Fruit fly (Drosophila melanogaster): ENCODE results near the gene Mob3.

The Mob3 gene

dm6 chr2L:10237725-10238446 lies 27.2 kb upstream of the Mob3 start, which contains the start of gene mthl15:
TSS of gene mthl15 (minus strand) at chr2L:10238317.
- TF ChIP-seq fkh (GFP tag; optimal IDR thresholded peaks at IDR 0.05) (peak; percentile 90), fd85E (GFP tag; optimal IDR thresholded peaks at IDR 0.05) (no peak), CG7368 (GFP tag; optimal IDR thresholded peaks at IDR 0.05) (no peak), vri (GFP tag; optimal IDR thresholded peaks at IDR 0.05) (peak; percentile 34)

- TF ChIP-seq CG32006 (GFP tag; optimal IDR thresholded peaks at IDR 0.05) (no peak), CG3032 (tag; optimal IDR thresholded peaks at IDR 0.05) (peak; percentile 14), Eip93F (GFP tag; optimal IDR thresholded peaks at IDR 0.05) (peak; percentile 7)
Measured at dm6 chr2L:10238726-10239652, 26.1 kb upstream of the Mob3 start, which contains the start of gene me31B. TSS of gene me31B (plus strand) at chr2L:10239341.

- TF ChIP-seq eg (GFP tag; IDR thresholded peaks at IDR 0.05) (no peak), CG11902 (GFP tag; optimal IDR thresholded peaks at IDR 0.05) (no peak), Eip75B (GFP tag; optimal IDR thresholded peaks at IDR 0.05) (no peak), dac (GFP tag; optimal IDR thresholded peaks at IDR 0.05) (no peak)
Measured at dm6 chr2L:10246785-10247190, 18.3 kb upstream of the Mob3 start, which contains the start of gene chico. TSS of gene chico (minus strand) at chr2L:10247078.

dm6 chr2L:10249655-10250202 lies 15.4 kb upstream of the Mob3 start:
- TF ChIP-seq fd59A (GFP tag; optimal IDR thresholded peaks at IDR 0.05) = no peak
- TF ChIP-seq Eip75B (GFP tag; optimal IDR thresholded peaks at IDR 0.05) = no peak
- TF ChIP-seq fkh (GFP tag; optimal IDR thresholded peaks at IDR 0.05) = peak; percentile 94

- TF ChIP-seq dsx (GFP tag; optimal IDR thresholded peaks at IDR 0.05; ENCODE audit: poor library complexity, severe bottlenecking) (peak; percentile 97), achi (GFP tag; optimal IDR thresholded peaks at IDR 0.05) (no peak), lz (GFP tag; optimal IDR thresholded peaks at IDR 0.05) (peak; percentile 10), esn (GFP tag; optimal IDR thresholded peaks at IDR 0.05) (peak; percentile 6), CG6276 (GFP tag; optimal IDR thresholded peaks at IDR 0.05) (no peak), Eip78C (GFP tag) (peak; percentile 79), CG15336 (GFP tag; IDR thresholded peaks at IDR 0.05) (no peak; the same call in 1 of the 2 replicates), fkh (GFP tag; optimal IDR thresholded peaks at IDR 0.05) (peak; percentile 36)
Measured at dm6 chr2L:10250441-10250847, 14.7 kb upstream of the Mob3 start, which contains the start of the genes bsk and CG31717. TSS of gene bsk (minus strand) at chr2L:10250501. TSS of gene CG31717 (plus strand) at chr2L:10250737.

dm6 chr2L:10251592-10251991 lies 13.5 kb upstream of the Mob3 start, which contains the start of gene Ror:
TSS of gene Ror (plus strand) at chr2L:10251843.
- no peak for TF ChIP-seq CG6792 (GFP tag; optimal IDR thresholded peaks at IDR 0.05)
- no peak for TF ChIP-seq fd85E (GFP tag; optimal IDR thresholded peaks at IDR 0.05)
- TF ChIP-seq CG3919 (GFP tag; optimal IDR thresholded peaks at IDR 0.05) = no peak
- TF ChIP-seq CG10669 (GFP tag; optimal IDR thresholded peaks at IDR 0.05) = no peak
- TF ChIP-seq achi (GFP tag; optimal IDR thresholded peaks at IDR 0.05) = no peak
- TF ChIP-seq CG8119 (GFP tag; IDR thresholded peaks at IDR 0.05) = no peak
- no peak for TF ChIP-seq Eip75B (GFP tag; optimal IDR thresholded peaks at IDR 0.05)
- no peak for TF ChIP-seq Eip93F (GFP tag; optimal IDR thresholded peaks at IDR 0.05)
- TF ChIP-seq Ets21C (GFP tag; optimal IDR thresholded peaks at IDR 0.05) = no peak
- TF ChIP-seq esn (GFP tag; optimal IDR thresholded peaks at IDR 0.05) = no peak
- TF ChIP-seq vri (GFP tag; optimal IDR thresholded peaks at IDR 0.05) = no peak
- no peak for TF ChIP-seq OdsH (GFP tag; optimal IDR thresholded peaks at IDR 0.05)
- TF ChIP-seq CG32006 (GFP tag; optimal IDR thresholded peaks at IDR 0.05) = no peak
- no peak for TF ChIP-seq CG6163 (GFP tag; IDR thresholded peaks at IDR 0.05)
- no peak for TF ChIP-seq cyc (GFP tag; optimal IDR thresholded peaks at IDR 0.05)
- no peak for TF ChIP-seq Gug (GFP tag; IDR thresholded peaks at IDR 0.05)
- no peak for TF ChIP-seq dsx (GFP tag; optimal IDR thresholded peaks at IDR 0.05; ENCODE audit: poor library complexity, severe bottlenecking)
- TF ChIP-seq net (GFP tag; optimal IDR thresholded peaks at IDR 0.05) = no peak
- TF ChIP-seq Lpt (GFP tag; optimal IDR thresholded peaks at IDR 0.05) = no peak
- TF ChIP-seq acj6 (GFP tag; optimal IDR thresholded peaks at IDR 0.05) = no peak
